Fruit fly (Drosophila melanogaster) Kc167 (cell line): ENCODE data around the gene ATPsynepsilonL.

Experiments
- Myc ChIP-seq: fragments of >200 bp; optimal IDR thresholded peaks from 2 replicates; lab custom pipeline; 2017; ENCODE audit warnings: missing external identifiers
- Sin3A ChIP-seq: fragments of >200 bp; optimal IDR thresholded peaks from 2 replicates; lab custom pipeline; 2018; ENCODE audit warnings: missing external identifiers
- h ChIP-seq: fragments of >200 bp; optimal IDR thresholded peaks from 3 replicates; lab custom pipeline; 2018; ENCODE audit warnings: missing external identifiers
- insv ChIP-seq: fragments of >200 bp; optimal IDR thresholded peaks from 3 replicates; lab custom pipeline; 2018; ENCODE audit warnings: missing external identifiers
- psq ChIP-seq: fragments of >200 bp; optimal IDR thresholded peaks from 2 replicates; lab custom pipeline; 2017; ENCODE audit warnings: missing external identifiers
- ttk ChIP-seq: sonication (Bioruptor generic); optimal IDR thresholded peaks from 2 replicates; lab custom pipeline; 2017; ENCODE audit warnings: missing external identifiers

The ATPsynepsilonL gene

DNA sequence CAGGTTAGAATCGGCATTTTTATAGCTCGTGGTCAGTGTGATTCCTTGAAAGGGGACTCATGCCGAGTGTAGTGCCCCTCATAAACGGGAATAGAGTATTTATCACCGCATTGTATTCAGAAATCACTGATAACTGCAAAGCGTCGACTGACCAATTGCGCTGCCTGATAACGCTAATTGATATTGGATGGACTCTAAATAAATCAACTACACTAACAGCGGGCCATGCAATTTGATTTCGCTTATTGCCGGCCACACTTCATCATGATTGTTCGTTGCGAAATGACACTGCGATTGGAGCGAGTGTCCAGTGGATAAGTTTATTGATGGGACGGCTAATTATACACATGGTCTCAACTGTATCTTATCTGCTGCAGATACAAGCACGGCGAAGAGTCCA, 2.0 kb upstream of the ATPsynepsilonL start:
- TF ChIP-seq h (lab: Kevin White, UChicago) (no peak), psq (lab: Kevin White, UChicago) (no peak), ttk (no peak), insv (lab: Kevin White, UChicago) (no peak), Myc (lab: Kevin White, UChicago) (no peak), Sin3A (lab: Kevin White, UChicago) (no peak)

dm6 chr3R:10124764-10125163, 3.2 kb downstream of the ATPsynepsilonL start:
- TF ChIP-seq h (lab: Kevin White, UChicago): no peak
- TF ChIP-seq psq (lab: Kevin White, UChicago): no peak
- TF ChIP-seq Myc (lab: Kevin White, UChicago): no peak

dm6 chr3R:10125477-10125876, 3.9 kb downstream of the ATPsynepsilonL start, which contains the start of gene knk:
Gene knk (minus strand): TSS chr3R:10125664.
- TF ChIP-seq insv (lab: Kevin White, UChicago): no peak
- no peak for TF ChIP-seq Myc (lab: Kevin White, UChicago)
- no peak for TF ChIP-seq h (lab: Kevin White, UChicago)
- no peak for TF ChIP-seq ttk
- TF ChIP-seq psq (lab: Kevin White, UChicago): no peak
- TF ChIP-seq Sin3A (lab: Kevin White, UChicago): no peak

dm6 chr3R:10130091-10130490, 8.5 kb downstream of the ATPsynepsilonL start:
- TF ChIP-seq psq (lab: Kevin White, UChicago) (no peak), insv (lab: Kevin White, UChicago) (no peak), Myc (lab: Kevin White, UChicago) (no peak), Sin3A (lab: Kevin White, UChicago) (no peak)

dm6 chr3R:10130975-10131529, 9.5 kb downstream of the ATPsynepsilonL start:
- TF ChIP-seq psq (lab: Kevin White, UChicago) (no peak), insv (lab: Kevin White, UChicago) (no peak), Sin3A (lab: Kevin White, UChicago) (no peak), ttk (no peak), h (lab: Kevin White, UChicago) (no peak), Myc (lab: Kevin White, UChicago) (no peak)

DNA sequence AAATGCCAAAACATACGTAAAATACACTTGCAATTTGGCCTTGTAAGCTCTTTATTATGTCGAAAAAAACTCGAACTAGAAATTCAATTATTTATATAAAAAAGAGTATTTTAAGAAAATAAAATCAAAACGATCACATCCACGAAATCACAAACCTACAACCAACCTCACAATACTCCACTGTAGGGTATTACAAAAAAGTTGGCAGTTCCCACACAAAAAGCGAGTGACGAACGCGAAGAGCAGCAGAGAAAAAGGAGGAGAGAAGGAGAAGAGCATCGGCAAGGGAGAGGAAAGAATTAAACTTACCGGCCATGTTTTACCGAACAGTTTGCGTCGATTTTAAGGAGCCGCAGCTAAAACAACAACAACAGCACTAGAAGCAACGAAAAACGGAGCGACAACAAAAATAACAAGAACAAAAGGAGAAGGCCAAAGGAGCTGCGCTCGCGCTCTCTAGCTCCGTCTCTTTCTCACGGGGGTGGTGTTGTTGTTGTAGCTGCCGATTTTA, 11.4 kb downstream of the ATPsynepsilonL start:
- no peak for TF ChIP-seq ttk
- TF ChIP-seq Sin3A (lab: Kevin White, UChicago): no peak
- no peak for TF ChIP-seq h (lab: Kevin White, UChicago)
- no peak for TF ChIP-seq psq (lab: Kevin White, UChicago)
- no peak for TF ChIP-seq Myc (lab: Kevin White, UChicago)
- TF ChIP-seq insv (lab: Kevin White, UChicago): no peak

DNA sequence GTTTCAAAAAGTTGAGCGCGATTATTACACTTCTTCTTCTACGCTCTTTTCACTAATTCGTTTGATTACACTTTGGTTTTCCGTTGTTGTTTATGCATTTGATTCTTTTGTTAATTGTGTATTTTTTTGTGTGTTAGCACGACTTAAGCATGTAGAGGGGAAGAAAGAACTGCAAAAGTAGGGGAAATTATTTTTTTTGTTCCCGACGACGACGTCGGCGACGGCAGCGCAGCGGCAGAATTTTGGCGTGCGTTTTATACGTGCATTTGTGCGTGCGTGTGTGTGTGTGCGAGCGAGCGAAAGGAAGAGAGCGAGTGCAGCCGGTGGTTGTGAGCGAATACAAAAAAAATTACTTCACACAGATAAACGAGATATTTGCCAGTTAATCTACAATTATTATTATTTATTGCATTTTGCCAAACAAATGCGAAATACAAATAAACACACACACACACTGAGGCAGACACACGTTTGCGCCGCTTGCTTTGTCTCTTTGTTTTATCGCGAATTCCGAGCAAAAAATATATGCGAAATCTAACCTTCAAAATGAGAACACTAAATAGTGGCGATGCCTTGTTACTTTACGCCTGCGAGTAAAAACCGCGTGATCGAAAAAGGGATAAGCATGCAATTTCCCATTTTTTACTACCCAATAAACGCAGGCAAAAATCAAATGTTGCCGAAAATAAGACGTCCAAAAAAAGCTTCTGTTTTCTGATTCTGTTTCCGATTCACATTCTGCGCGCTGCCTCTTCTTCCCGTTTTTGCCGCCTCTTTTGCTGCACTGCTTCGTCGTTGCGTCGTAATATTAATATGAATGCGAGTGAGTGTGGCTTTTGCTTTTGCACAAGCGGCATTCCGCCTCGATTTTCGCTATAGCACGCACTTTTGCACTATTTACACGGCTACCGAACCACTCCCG, 12.1 kb downstream of the ATPsynepsilonL start:
- no peak for TF ChIP-seq ttk
- no peak for TF ChIP-seq Myc (lab: Kevin White, UChicago)
- no peak for TF ChIP-seq h (lab: Kevin White, UChicago)
- TF ChIP-seq Sin3A (lab: Kevin White, UChicago): no peak
- no peak for TF ChIP-seq insv (lab: Kevin White, UChicago)
- TF ChIP-seq psq (lab: Kevin White, UChicago): peak; percentile 69

- TF ChIP-seq h (lab: Kevin White, UChicago) (no peak), Sin3A (lab: Kevin White, UChicago) (no peak), insv (lab: Kevin White, UChicago) (no peak), psq (lab: Kevin White, UChicago) (peak; percentile 23)
These were observed 12.7 kb downstream of the ATPsynepsilonL start for dm6 chr3R:10134341-10134668.

dm6 chr3R:10135011-10135410, 13.4 kb downstream of the ATPsynepsilonL start:
- no peak for TF ChIP-seq insv (lab: Kevin White, UChicago)
- TF ChIP-seq h (lab: Kevin White, UChicago): no peak
- no peak for TF ChIP-seq ttk
- TF ChIP-seq psq (lab: Kevin White, UChicago): no peak
- no peak for TF ChIP-seq Sin3A (lab: Kevin White, UChicago)
- TF ChIP-seq Myc (lab: Kevin White, UChicago): no peak

- no peak for TF ChIP-seq ttk
- TF ChIP-seq Sin3A (lab: Kevin White, UChicago): no peak
- TF ChIP-seq psq (lab: Kevin White, UChicago): no peak
- no peak for TF ChIP-seq insv (lab: Kevin White, UChicago)
- TF ChIP-seq Myc (lab: Kevin White, UChicago): no peak
- TF ChIP-seq h (lab: Kevin White, UChicago): no peak
These were observed 16.2 kb downstream of the ATPsynepsilonL start for dm6 chr3R:10137801-10138200.

- no peak for TF ChIP-seq psq (lab: Kevin White, UChicago)
- TF ChIP-seq insv (lab: Kevin White, UChicago): no peak
- TF ChIP-seq Sin3A (lab: Kevin White, UChicago): no peak
- TF ChIP-seq h (lab: Kevin White, UChicago): no peak
- no peak for TF ChIP-seq Myc (lab: Kevin White, UChicago)
- no peak for TF ChIP-seq ttk
These were observed 17.3 kb downstream of the ATPsynepsilonL start for dm6 chr3R:10138900-10139299.
